Worm (Caenorhabditis elegans) whole organism, early embryonic: ENCODE measurements around the gene pab-2.

Experiments used
- B0310.2 ChIP-seq: sonication (generic microtip); optimal IDR thresholded peaks from 2 replicates; lab custom pipeline; 2016; ENCODE audit warnings: mild to moderate bottlenecking, missing genetic modification characterization, missing compliant biosample characterization
- F13C5.2 ChIP-seq: sonication (generic microtip); optimal IDR thresholded peaks from 2 replicates; lab custom pipeline; 2017; ENCODE audit warnings: mild to moderate bottlenecking, missing genetic modification characterization, inconsistent platforms, missing compliant biosample characterization
- aly-1 ChIP-seq: sonication (generic microtip); optimal IDR thresholded peaks from 2 replicates; lab custom pipeline; 2016; ENCODE audit warnings: missing genetic modification characterization, missing compliant biosample characterization
- ama-1 ChIP-seq: fragments of 150-350 bp; optimal IDR thresholded peaks from 2 replicates; lab custom pipeline; 2014
- ceh-13 ChIP-seq: fragments of 200-800 bp; sonication (Bioruptor generic); optimal IDR thresholded peaks from 2 replicates; lab custom pipeline; 2018; ENCODE audit warnings: mild to moderate bottlenecking, missing genetic modification characterization, missing compliant biosample characterization
- ceh-36 ChIP-seq: sonication (generic microtip); optimal IDR thresholded peaks from 2 replicates; lab custom pipeline; 2016; ENCODE audit warnings: missing genetic modification characterization, inconsistent platforms, missing compliant biosample characterization
- ets-7 ChIP-seq: sonication (generic microtip); optimal IDR thresholded peaks from 2 replicates; lab custom pipeline; 2016; ENCODE audit warnings: missing genotype, missing genetic modification characterization, missing compliant biosample characterization
- flt-1 ChIP-seq: fragments of 200-800 bp; sonication (Bioruptor generic); IDR thresholded peaks from 2 replicates; pipeline ENCODE4 v1.3.6; 2022; ENCODE audit warnings: missing genetic modification characterization, missing compliant biosample characterization
- hmbx-1 ChIP-seq: sonication (generic microtip); optimal IDR thresholded peaks from 2 replicates; lab custom pipeline; 2016; ENCODE audit warnings: mild to moderate bottlenecking, missing genetic modification characterization, missing compliant biosample characterization
- hmg-4 ChIP-seq: fragments of 200-800 bp; sonication (Bioruptor generic); optimal IDR thresholded peaks from 2 replicates; lab custom pipeline; 2018; ENCODE audit warnings: mild to moderate bottlenecking, missing genetic modification characterization, missing compliant biosample characterization
- hnd-1 ChIP-seq: sonication (generic microtip); optimal IDR thresholded peaks from 2 replicates; lab custom pipeline; 2016; ENCODE audit warnings: missing genetic modification characterization, missing compliant biosample characterization
- pes-1 ChIP-seq: fragments of 200-800 bp; sonication (Bioruptor generic); IDR thresholded peaks from 2 replicates; pipeline ENCODE4 v1.3.6; 2022; ENCODE audit warnings: missing genetic modification reagents, missing genetic modification characterization, missing compliant biosample characterization
- scrt-1 ChIP-seq: fragments of 200-800 bp; sonication (Bioruptor generic); IDR thresholded peaks from 2 replicates; pipeline ENCODE4 v1.3.6; 2022; ENCODE audit warnings: missing genetic modification characterization, missing compliant biosample characterization
- sea-1 ChIP-seq: fragments of 200-800 bp; sonication (Bioruptor generic); conservative IDR thresholded peaks from 2 replicates; pipeline ENCODE4 v1.3.6; 2022; ENCODE audit warnings: missing genetic modification characterization, missing compliant biosample characterization
- tbx-11 ChIP-seq: fragments of 200-800 bp; sonication (Bioruptor generic); IDR thresholded peaks from 2 replicates; pipeline ENCODE4 v1.3.6; 2022; ENCODE audit warnings: missing genetic modification characterization, missing compliant biosample characterization
- tbx-37 ChIP-seq: fragments of 200-800 bp; sonication (Bioruptor generic); conservative IDR thresholded peaks from 2 replicates; pipeline ENCODE4 v1.3.6; 2022; ENCODE audit warnings: missing genetic modification reagents, missing genetic modification characterization, missing compliant biosample characterization
- tra-4 ChIP-seq: sonication (generic microtip); optimal IDR thresholded peaks from 2 replicates; lab custom pipeline; 2017; ENCODE audit warnings: missing genetic modification characterization, missing compliant biosample characterization

Gene pab-2

ce11 chrX:13481704-13482103 is 45.5 kb downstream of the pab-2 start, which contains the start of gene srd-50:
TSS of gene srd-50 (minus strand) at chrX:13481804.
- TF ChIP-seq ceh-13 = no peak
- TF ChIP-seq scrt-1 (GFP tag; lab: Robert Waterston, UW) = no peak
- no peak for TF ChIP-seq ama-1 (lab: Kevin White, UChicago)
- no peak for TF ChIP-seq ceh-36 (tag; lab: Kevin White, UChicago)
- TF ChIP-seq pes-1 (GFP tag; lab: Robert Waterston, UW) = no peak
- no peak for TF ChIP-seq B0310.2 (tag; lab: Kevin White, UChicago)
- TF ChIP-seq F13C5.2 (tag; lab: Kevin White, UChicago) = no peak
- no peak for TF ChIP-seq sea-1 (GFP tag; lab: Robert Waterston, UW)
- no peak for TF ChIP-seq hmbx-1 (tag; lab: Kevin White, UChicago)
- TF ChIP-seq hmg-4 (GFP tag; lab: Kevin White, UChicago) = no peak
- TF ChIP-seq hnd-1 (tag; lab: Kevin White, UChicago) = no peak
- TF ChIP-seq tra-4 (tag; lab: Kevin White, UChicago) = no peak
- TF ChIP-seq tbx-11 (GFP tag; lab: Robert Waterston, UW) = no peak
- no peak for TF ChIP-seq ets-7 (tag; lab: Kevin White, UChicago)
- TF ChIP-seq flt-1 = no peak
- TF ChIP-seq tbx-37 (GFP tag; lab: Robert Waterston, UW) = no peak
- TF ChIP-seq aly-1 = no peak

ce11 chrX:13477356-13477755 is 49.9 kb downstream of the pab-2 start, which contains the start of gene efn-3:
TSS of gene efn-3 (minus strand) at chrX:13477456.
- TF ChIP-seq aly-1 (no peak), tbx-11 (GFP tag; lab: Robert Waterston, UW) (no peak)
